Fruit fly (Drosophila melanogaster): ENCODE data around the gene LSm-4.

Gene LSm-4

DNA sequence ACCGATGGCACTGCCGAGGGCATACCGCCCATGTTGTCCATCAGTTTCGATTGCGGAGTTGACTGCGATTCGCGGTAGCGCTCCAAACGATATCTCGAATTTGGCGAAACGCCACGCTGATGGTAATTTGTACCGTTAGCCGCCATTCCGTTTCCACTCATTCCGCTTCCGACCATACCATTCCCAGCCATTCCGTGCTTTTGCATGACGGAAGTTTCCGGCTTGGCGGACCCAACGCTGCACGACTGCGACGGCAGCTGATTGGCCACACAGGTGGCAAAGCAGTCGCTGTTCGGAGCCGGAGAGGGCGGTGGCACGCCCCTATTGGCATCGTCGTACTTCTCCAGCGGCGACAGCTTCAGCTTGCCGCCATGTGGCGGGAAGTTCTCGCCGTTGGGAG lies 32.7 kb downstream of the LSm-4 start:
- TF ChIP-seq CG5180 (GFP tag; optimal IDR thresholded peaks at IDR 0.05) (no peak), dan (GFP tag; IDR thresholded peaks at IDR 0.05) (no peak), pfk (GFP tag; optimal IDR thresholded peaks at IDR 0.05) (peak; percentile 86), Fer2 (tag; optimal IDR thresholded peaks at IDR 0.05) (no peak), Eip74EF (GFP tag; optimal IDR thresholded peaks at IDR 0.05) (no peak), ase (GFP tag; IDR thresholded peaks at IDR 0.05) (0 out of 3 replicates have a peak, but pooled peaks have one; percentile 11), dysf (GFP tag; IDR thresholded peaks at IDR 0.05) (0 out of 3 replicates have a peak, but pooled peaks have one; percentile 28), Sry-δ (GFP tag; optimal IDR thresholded peaks at IDR 0.05) (no peak), crol (GFP tag; IDR thresholded peaks at IDR 0.05) (no peak), CG17912 (GFP tag; optimal IDR thresholded peaks at IDR 0.05) (no peak), croc (GFP tag; conservative IDR thresholded peaks at IDR 0.05) (no peak), CG15269 (tag; optimal IDR thresholded peaks at IDR 0.05) (no peak), Dll (GFP tag; IDR thresholded peaks at IDR 0.05; ENCODE audit: partially characterized antibody) (no peak), CG5953 (GFP tag; IDR thresholded peaks at IDR 0.05) (no peak), sens-2 (GFP tag; IDR thresholded peaks at IDR 0.05) (no peak), tup (GFP tag; optimal IDR thresholded peaks at IDR 0.05) (no peak), grau (tag; optimal IDR thresholded peaks at IDR 0.05) (no peak), onecut (GFP tag; IDR thresholded peaks at IDR 0.05) (no peak), emc (GFP tag; optimal IDR thresholded peaks at IDR 0.05) (no peak), da (GFP tag; optimal IDR thresholded peaks at IDR 0.05) (peak; percentile 13), GATAe (GFP tag; conservative IDR thresholded peaks at IDR 0.05) (no peak), klu (GFP tag; IDR thresholded peaks at IDR 0.05) (no peak), Ets97D (GFP tag; optimal IDR thresholded peaks at IDR 0.05) (peak; percentile 11), ttk (GFP tag; IDR thresholded peaks at IDR 0.05) (no peak), Doc3 (GFP tag; IDR thresholded peaks at IDR 0.05; ENCODE audit: partially characterized antibody) (0 out of 3 replicates have a peak, but pooled peaks have one; percentile 32), Abd-B (GFP tag; optimal IDR thresholded peaks at IDR 0.05) (no peak), CG16813 (GFP tag; IDR thresholded peaks at IDR 0.05; ENCODE audit: partially characterized antibody) (no peak), CG1603 (tag; optimal IDR thresholded peaks at IDR 0.05) (peak; percentile 67), Vsx1 (GFP tag; optimal IDR thresholded peaks at IDR 0.05) (no peak), seq (GFP tag; IDR thresholded peaks at IDR 0.05) (no peak), Meics (GFP tag; optimal IDR thresholded peaks at IDR 0.05) (no peak), otp (GFP tag; IDR thresholded peaks at IDR 0.05) (no peak), ac (GFP tag; optimal IDR thresholded peaks at IDR 0.05) (no peak), CG11560 (tag; IDR thresholded peaks at IDR 0.05) (0 out of 3 replicates have a peak, but pooled peaks have one; percentile 35), ci (GFP tag; IDR thresholded peaks at IDR 0.05) (0 out of 3 replicates have a peak, but pooled peaks have one; percentile 33), CG30020 (tag; optimal IDR thresholded peaks at IDR 0.05) (peak; percentile 49), sr (GFP tag; IDR thresholded peaks at IDR 0.05) (no peak), ATbp (GFP tag; optimal IDR thresholded peaks at IDR 0.05) (no peak), CG17612 (GFP tag; IDR thresholded peaks at IDR 0.05) (0 out of 2 replicates have a peak, but pooled peaks have one; percentile 28), CG33557 (GFP tag; optimal IDR thresholded peaks at IDR 0.05) (no peak), CG2116 (GFP tag; optimal IDR thresholded peaks at IDR 0.05) (no peak), CG30403 (GFP tag; optimal IDR thresholded peaks at IDR 0.05) (no peak), chn (GFP tag; optimal IDR thresholded peaks at IDR 0.05) (no peak), CG7556 (GFP tag; optimal IDR thresholded peaks at IDR 0.05) (no peak), exex (tag; optimal IDR thresholded peaks at IDR 0.05) (no peak), CG14710 (tag; optimal IDR thresholded peaks at IDR 0.05) (no peak), CG11723 (GFP tag; optimal IDR thresholded peaks at IDR 0.05) (peak; percentile 18), CG4328 (GFP tag; optimal IDR thresholded peaks at IDR 0.05) (no peak)

Data from whole organism, embryonic.